Fruit fly (Drosophila melanogaster) whole organism, wandering third instar larva: ENCODE measurements around the gene ara.

Experiments used
- Dif ChIP-seq: fragments of 200-275, 200-300 bp; sonication (Bioruptor generic); optimal IDR thresholded peaks from 2 replicates; lab custom pipeline; 2018; ENCODE audit warnings: missing biosample characterization, missing genetic modification characterization; ENCODE audit not compliant: partially characterized antibody
- OdsH ChIP-seq: fragments of 200-800 bp; sonication (Bioruptor generic); optimal IDR thresholded peaks from 2 replicates; lab custom pipeline; 2016; ENCODE audit warnings: missing biosample characterization, mild to moderate bottlenecking, missing genetic modification characterization
- br ChIP-seq: fragments of 200-800 bp; sonication (Bioruptor generic); optimal IDR thresholded peaks from 2 replicates; lab custom pipeline; 2016; ENCODE audit warnings: missing biosample characterization, missing genetic modification characterization
- h ChIP-seq: fragments of 200-800 bp; sonication (Bioruptor generic); optimal IDR thresholded peaks from 3 replicates; lab custom pipeline; 2016; ENCODE audit warnings: missing biosample characterization, mild to moderate bottlenecking, missing genetic modification characterization

DNA sequence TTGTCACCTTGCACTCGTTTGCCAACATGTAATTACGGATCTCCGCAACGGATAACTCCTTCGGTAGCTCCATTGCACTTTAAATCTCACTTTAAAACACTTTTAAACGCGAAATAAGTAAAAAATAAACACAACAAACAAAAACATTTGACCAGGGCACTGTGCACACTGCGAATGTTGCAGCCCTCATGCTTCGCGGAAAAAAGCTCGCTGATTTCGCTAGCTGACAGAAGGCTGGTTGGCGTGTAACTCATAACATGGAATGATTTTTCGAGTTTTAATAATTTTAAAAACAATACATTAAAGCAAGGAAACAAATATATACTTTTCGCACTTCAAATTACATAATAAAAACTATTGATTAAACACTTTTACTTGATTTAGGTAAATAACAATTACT, 8.1 kb upstream of the ara start, which contains the start of gene sowah:
- no peak for TF ChIP-seq br (GFP tag; lab: Kevin White, UChicago)
- TF ChIP-seq Dif = peak; percentile 99
- peak; percentile 20 for TF ChIP-seq h (GFP tag; lab: Kevin White, UChicago)
- TF ChIP-seq OdsH (GFP tag; lab: Kevin White, UChicago) = no peak
